Fruit fly (Drosophila melanogaster) whole organism, prepupa: ENCODE measurements around the gene CG5188.

Experiments used
- CG15336 ChIP-seq: fragments of 200-800 bp; sonication (Bioruptor generic); IDR thresholded peaks from 2 replicates; pipeline ENCODE4 v1.3.6; 2022; ENCODE audit warnings: missing biosample characterization, missing genetic modification characterization
- CG3032 ChIP-seq: fragments of 200-800 bp; optimal IDR thresholded peaks from 2 replicates; lab custom pipeline; 2019; ENCODE audit warnings: missing biosample characterization, mild to moderate bottlenecking, missing genetic modification characterization, moderate library complexity
- CG8632 ChIP-seq: fragments of 200-800 bp; sonication (Bioruptor generic); optimal IDR thresholded peaks from 3 replicates; lab custom pipeline; 2016; ENCODE audit warnings: missing biosample characterization, missing genetic modification characterization
- Hr38 ChIP-seq: sonication (Bioruptor generic); optimal IDR thresholded peaks from 2 replicates; lab custom pipeline; 2016; ENCODE audit warnings: missing biosample characterization, missing genetic modification characterization
- Sox102F ChIP-seq: fragments of 200-800 bp; sonication (Bioruptor generic); optimal IDR thresholded peaks from 2 replicates; lab custom pipeline; 2016; ENCODE audit warnings: missing biosample characterization, mild to moderate bottlenecking, missing genetic modification characterization
- Sox15 ChIP-seq: fragments of 200-800 bp; sonication (Bioruptor generic); optimal IDR thresholded peaks from 3 replicates; lab custom pipeline; 2016; ENCODE audit warnings: missing biosample characterization, missing genetic modification characterization
- achi ChIP-seq: fragments of 200-800 bp; sonication (Bioruptor generic); optimal IDR thresholded peaks from 3 replicates; lab custom pipeline; 2016; ENCODE audit warnings: missing biosample characterization, missing genetic modification characterization

DNA sequence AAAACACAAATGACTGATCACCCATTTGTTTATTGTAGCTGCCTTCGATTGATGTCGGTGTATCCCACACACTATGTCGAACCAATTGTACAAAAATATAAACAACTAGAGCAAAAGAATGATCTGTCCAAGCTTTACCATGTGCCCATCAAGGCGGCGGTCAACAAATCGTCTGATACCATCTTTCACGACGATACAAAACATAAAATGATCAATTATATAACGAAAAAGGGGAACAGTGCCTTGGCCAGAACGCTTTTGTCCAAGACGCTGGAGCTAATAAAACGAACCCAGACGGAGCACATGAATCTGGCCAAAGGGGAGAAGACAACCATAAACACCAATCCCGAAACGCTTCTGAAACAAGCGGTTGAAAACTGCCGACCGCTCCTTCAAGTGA lies 41.8 kb upstream of the CG5188 start:
- no peak for TF ChIP-seq CG15336
- no peak for TF ChIP-seq Hr38 (GFP tag; lab: Kevin White, UChicago)
- no peak for TF ChIP-seq Sox15 (GFP tag; lab: Kevin White, UChicago)
- TF ChIP-seq CG3032 (tag; lab: Kevin White, UChicago), result no peak
- no peak for TF ChIP-seq CG8632 (GFP tag; lab: Kevin White, UChicago)
- TF ChIP-seq achi (GFP tag; lab: Kevin White, UChicago), result no peak
- TF ChIP-seq Sox102F (GFP tag; lab: Kevin White, UChicago), result no peak
